Fruit fly (Drosophila melanogaster): Measurements from ENCODE around the gene RpL35.

RpL35 gene

DNA sequence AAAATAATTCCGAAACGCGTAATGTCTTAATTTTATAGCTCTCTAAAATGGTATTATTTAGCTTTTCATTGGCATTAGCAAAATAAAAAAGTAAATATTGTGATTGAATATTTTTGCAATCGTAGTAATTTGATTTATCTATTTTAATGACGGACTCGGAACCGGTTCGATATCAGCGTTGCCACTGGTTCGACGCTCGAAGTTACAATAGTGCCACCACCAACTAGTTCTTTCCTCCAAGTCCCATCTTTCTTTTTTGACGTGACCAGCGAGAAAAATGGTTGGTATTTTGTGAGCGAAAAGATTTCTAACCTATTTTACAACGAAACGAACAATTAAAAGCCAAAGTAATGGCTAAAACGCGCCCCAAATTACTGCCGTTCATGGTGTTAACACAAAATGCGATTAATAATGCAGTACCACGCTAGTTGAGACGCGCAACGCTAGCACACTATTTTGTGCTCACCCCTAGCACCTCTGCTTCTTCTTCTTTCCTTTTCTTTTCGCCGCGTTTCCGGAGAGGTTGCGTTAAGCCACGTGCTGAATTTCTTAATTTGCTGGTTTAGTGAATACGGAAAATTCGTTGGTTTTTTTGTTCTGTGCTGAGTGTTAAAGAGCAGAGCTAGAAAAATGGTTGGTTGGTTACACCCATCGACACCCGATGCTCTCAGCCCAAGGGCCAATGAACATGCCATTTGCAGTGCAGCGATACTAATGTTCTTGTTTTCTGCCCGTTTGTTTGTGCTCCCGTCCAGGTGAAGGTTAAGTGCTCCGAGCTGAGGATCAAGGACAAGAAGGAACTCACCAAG is at the start of gene RpL35:
RpL35 (plus strand) TSS at position 159 of the 809 bp plus-strand sequence.
- TF ChIP-seq CG8478 (optimal IDR thresholded peaks at IDR 0.05): no peak
- no peak for TF ChIP-seq pan (optimal IDR thresholded peaks at IDR 0.05)
- no peak for TF ChIP-seq EcR (GFP tag; optimal IDR thresholded peaks at IDR 0.05)
- no peak for TF ChIP-seq psq (optimal IDR thresholded peaks at IDR 0.05)
- TF ChIP-seq Dll (optimal IDR thresholded peaks at IDR 0.05): no peak

- TF ChIP-seq CG8478 (optimal IDR thresholded peaks at IDR 0.05): no peak
- TF ChIP-seq psq (optimal IDR thresholded peaks at IDR 0.05): no peak
- TF ChIP-seq Dll (optimal IDR thresholded peaks at IDR 0.05): no peak
- no peak for TF ChIP-seq pan (optimal IDR thresholded peaks at IDR 0.05)
- no peak for TF ChIP-seq usp (GFP tag; optimal IDR thresholded peaks at IDR 0.05)
- no peak for TF ChIP-seq EcR (GFP tag; optimal IDR thresholded peaks at IDR 0.05)
These were observed 37.5 kb upstream of the RpL35 start for dm6 chrX:5634714-5635113.

- TF ChIP-seq usp (GFP tag; optimal IDR thresholded peaks at IDR 0.05): no peak
- no peak for TF ChIP-seq CG8478 (optimal IDR thresholded peaks at IDR 0.05)
- TF ChIP-seq psq (optimal IDR thresholded peaks at IDR 0.05): no peak
- no peak for TF ChIP-seq pan (optimal IDR thresholded peaks at IDR 0.05)
- no peak for TF ChIP-seq Dll (optimal IDR thresholded peaks at IDR 0.05)
- TF ChIP-seq EcR (GFP tag; optimal IDR thresholded peaks at IDR 0.05): no peak
These were observed 35.6 kb upstream of the RpL35 start for dm6 chrX:5636529-5637099.

dm6 chrX:5637543-5637942 is 34.7 kb upstream of the RpL35 start:
- no peak for TF ChIP-seq CG8478 (optimal IDR thresholded peaks at IDR 0.05)
- no peak for TF ChIP-seq pan (optimal IDR thresholded peaks at IDR 0.05)
- TF ChIP-seq usp (GFP tag; optimal IDR thresholded peaks at IDR 0.05): no peak
- TF ChIP-seq EcR (GFP tag; optimal IDR thresholded peaks at IDR 0.05): no peak
- no peak for TF ChIP-seq psq (optimal IDR thresholded peaks at IDR 0.05)
- TF ChIP-seq Dll (optimal IDR thresholded peaks at IDR 0.05): no peak

DNA sequence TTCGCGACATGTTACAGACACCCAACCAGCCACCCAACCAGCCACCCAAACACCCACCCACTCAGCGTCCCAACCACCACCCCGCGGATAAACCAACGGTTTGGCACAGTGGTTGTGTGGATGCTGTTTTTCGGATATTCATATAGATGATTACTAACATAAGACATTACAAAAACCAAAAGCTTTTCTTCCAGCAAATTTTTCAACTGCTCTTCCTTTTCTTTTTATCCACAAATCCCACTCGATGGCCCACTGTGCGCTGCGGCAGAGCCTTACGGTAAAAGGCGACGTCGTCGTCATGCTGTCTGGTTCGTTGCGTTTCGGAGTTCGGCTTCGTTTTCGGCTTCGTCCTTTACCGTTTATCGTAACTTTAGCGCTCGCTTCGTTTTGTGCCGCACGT is 33.6 kb upstream of the RpL35 start:
- no peak for TF ChIP-seq usp (GFP tag; optimal IDR thresholded peaks at IDR 0.05)
- no peak for TF ChIP-seq EcR (GFP tag; optimal IDR thresholded peaks at IDR 0.05)
- TF ChIP-seq Dll (optimal IDR thresholded peaks at IDR 0.05): no peak
- no peak for TF ChIP-seq psq (optimal IDR thresholded peaks at IDR 0.05)
- TF ChIP-seq pan (optimal IDR thresholded peaks at IDR 0.05): no peak
- TF ChIP-seq CG8478 (optimal IDR thresholded peaks at IDR 0.05): no peak

- TF ChIP-seq psq (optimal IDR thresholded peaks at IDR 0.05): no peak
- TF ChIP-seq CG8478 (optimal IDR thresholded peaks at IDR 0.05): no peak
- no peak for TF ChIP-seq Dll (optimal IDR thresholded peaks at IDR 0.05)
- TF ChIP-seq usp (GFP tag; optimal IDR thresholded peaks at IDR 0.05): no peak
- no peak for TF ChIP-seq pan (optimal IDR thresholded peaks at IDR 0.05)
- TF ChIP-seq EcR (GFP tag; optimal IDR thresholded peaks at IDR 0.05): no peak
These were observed 33.1 kb upstream of the RpL35 start for dm6 chrX:5639083-5639482.

DNA sequence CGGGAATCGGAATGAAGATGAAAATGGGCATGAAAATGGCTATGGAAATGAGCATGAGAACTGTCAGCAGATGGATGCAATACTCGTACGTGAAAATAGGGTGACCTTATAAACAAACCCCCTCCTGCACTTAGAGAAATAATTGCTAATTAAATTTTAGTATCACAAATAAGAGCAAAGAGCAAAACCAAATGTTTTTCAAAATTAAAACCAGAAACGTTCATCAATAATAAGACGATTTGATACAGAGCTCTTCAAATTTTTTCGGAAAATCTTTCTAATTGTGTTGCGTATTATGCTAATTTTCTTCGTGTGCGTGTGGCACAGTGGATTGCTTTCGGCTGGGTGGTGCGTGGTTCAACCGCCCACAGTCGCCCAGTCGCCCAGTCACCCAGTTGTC is 26.0 kb upstream of the RpL35 start:
- TF ChIP-seq usp (GFP tag; optimal IDR thresholded peaks at IDR 0.05) (no peak), Dll (optimal IDR thresholded peaks at IDR 0.05) (no peak), CG8478 (optimal IDR thresholded peaks at IDR 0.05) (no peak), EcR (GFP tag; optimal IDR thresholded peaks at IDR 0.05) (no peak)

dm6 chrX:5648437-5648959 is 23.7 kb upstream of the RpL35 start, which contains the start of gene OtopLa:
Gene OtopLa, minus strand, starts transcription at chrX:5648487.
- no peak for TF ChIP-seq usp (GFP tag; optimal IDR thresholded peaks at IDR 0.05)
- no peak for TF ChIP-seq pan (optimal IDR thresholded peaks at IDR 0.05)
- no peak for TF ChIP-seq psq (optimal IDR thresholded peaks at IDR 0.05)

- TF ChIP-seq pan (optimal IDR thresholded peaks at IDR 0.05) (no peak), EcR (GFP tag; optimal IDR thresholded peaks at IDR 0.05) (no peak), usp (GFP tag; optimal IDR thresholded peaks at IDR 0.05) (no peak), psq (optimal IDR thresholded peaks at IDR 0.05) (no peak), CG8478 (optimal IDR thresholded peaks at IDR 0.05) (no peak), Dll (optimal IDR thresholded peaks at IDR 0.05) (no peak)
These were observed 22.8 kb upstream of the RpL35 start for dm6 chrX:5649387-5649786.

- no peak for TF ChIP-seq psq (optimal IDR thresholded peaks at IDR 0.05)
- no peak for TF ChIP-seq Dll (optimal IDR thresholded peaks at IDR 0.05)
- no peak for TF ChIP-seq usp (GFP tag; optimal IDR thresholded peaks at IDR 0.05)
- no peak for TF ChIP-seq pan (optimal IDR thresholded peaks at IDR 0.05)
- no peak for TF ChIP-seq EcR (GFP tag; optimal IDR thresholded peaks at IDR 0.05)
- TF ChIP-seq CG8478 (optimal IDR thresholded peaks at IDR 0.05): no peak
These were observed 22.2 kb upstream of the RpL35 start for dm6 chrX:5649998-5650397.

dm6 chrX:5661971-5662370 is 10.2 kb upstream of the RpL35 start:
- TF ChIP-seq usp (GFP tag; optimal IDR thresholded peaks at IDR 0.05) (no peak), pan (optimal IDR thresholded peaks at IDR 0.05) (no peak), CG8478 (optimal IDR thresholded peaks at IDR 0.05) (no peak), EcR (GFP tag; optimal IDR thresholded peaks at IDR 0.05) (no peak), psq (optimal IDR thresholded peaks at IDR 0.05) (no peak), Dll (optimal IDR thresholded peaks at IDR 0.05) (no peak)

- TF ChIP-seq pan (optimal IDR thresholded peaks at IDR 0.05) (no peak), EcR (GFP tag; optimal IDR thresholded peaks at IDR 0.05) (no peak), psq (optimal IDR thresholded peaks at IDR 0.05) (no peak), Dll (optimal IDR thresholded peaks at IDR 0.05) (no peak), usp (GFP tag; optimal IDR thresholded peaks at IDR 0.05) (no peak), CG8478 (optimal IDR thresholded peaks at IDR 0.05) (no peak)
These were observed 9.4 kb upstream of the RpL35 start, which contains the start of gene OtopLc for dm6 chrX:5662761-5663160. Gene OtopLc, minus strand, starts transcription at chrX:5662861.
